Worm (Caenorhabditis elegans): ENCODE data around the gene F55B11.3.

- no peak for TF ChIP-seq egl-43 (GFP tag; IDR thresholded peaks at IDR 0.05)
- no peak for TF ChIP-seq pqm-1 (tag; optimal IDR thresholded peaks at IDR 0.05)
- no peak for TF ChIP-seq nhr-111 (GFP tag; optimal IDR thresholded peaks at IDR 0.05)
- no peak for TF ChIP-seq madf-5 (GFP tag; IDR thresholded peaks at IDR 0.05)
- TF ChIP-seq mep-1 (tag; optimal IDR thresholded peaks at IDR 0.05) = no peak
- TF ChIP-seq Y5F2A.4 (GFP tag; optimal IDR thresholded peaks at IDR 0.05) = no peak
- no peak for TF ChIP-seq daf-8 (GFP tag; IDR thresholded peaks at IDR 0.05)
Measured at ce11 chrIV:14466048-14466447, 41.6 kb downstream of the F55B11.3 start.

Data from whole organism, L4 larva.